Worm (Caenorhabditis elegans): ENCODE data around the gene clh-5.

ce11 chrII:9115644-9116043 lies 17.2 kb upstream of the clh-5 start:
- TF ChIP-seq snpc-4 (GFP tag; optimal IDR thresholded peaks at IDR 0.05) (no peak), snpc-4 (tag; optimal IDR thresholded peaks at IDR 0.05) (no peak), F10E7.11 (tag; optimal IDR thresholded peaks at IDR 0.05) (no peak), lsl-1 (GFP tag; optimal IDR thresholded peaks at IDR 0.05) (no peak)
